Worm (Caenorhabditis elegans): ENCODE measurements around the gene ugt-64.

The ugt-64 gene

DNA sequence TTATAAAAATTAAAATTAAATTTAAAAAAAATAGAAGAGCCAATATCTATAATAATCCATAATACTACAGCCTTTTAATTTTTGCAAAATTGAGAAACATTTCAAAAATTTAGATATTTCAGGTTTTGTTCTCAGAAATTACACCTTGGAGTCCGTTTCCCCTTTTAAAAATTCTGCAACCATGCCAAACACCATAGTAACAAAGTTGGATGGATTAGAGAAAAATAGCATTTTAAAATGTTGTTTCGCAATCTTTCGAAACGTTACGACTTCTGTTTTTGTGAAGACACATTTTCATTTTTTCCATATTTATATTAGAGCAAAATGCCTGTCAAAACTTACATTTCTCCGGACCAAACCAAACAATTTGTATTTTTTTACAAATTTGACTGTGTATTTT is 18.8 kb upstream of the ugt-64 start, which contains the start of gene T24A6.7:
TSS of gene T24A6.7 (plus strand) at position 301 of the 400 bp plus-strand sequence.
- TF ChIP-seq sma-3 (GFP tag; optimal IDR thresholded peaks at IDR 0.05) = no peak

DNA sequence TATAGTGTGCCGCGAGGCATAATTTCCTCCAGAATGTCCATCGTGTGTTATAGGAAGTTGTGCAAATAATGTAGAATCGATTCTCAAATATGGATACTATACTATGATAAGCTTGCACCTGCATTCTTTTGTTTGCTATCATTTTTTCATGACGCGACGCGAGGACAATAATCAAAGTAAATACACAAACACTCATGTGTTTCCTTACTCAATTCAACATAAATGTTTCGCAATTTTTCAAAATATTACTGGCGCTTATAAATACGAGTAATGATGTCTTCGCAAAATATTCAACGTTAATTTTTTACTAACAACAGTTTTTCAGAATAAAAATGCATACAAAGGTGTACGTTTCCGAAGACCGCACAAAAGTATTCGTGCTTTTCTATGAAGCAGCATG is 17.1 kb upstream of the ugt-64 start, which contains the start of gene irg-1:
TSS of gene irg-1 (plus strand) at position 326 of the 400 bp plus-strand sequence.
- TF ChIP-seq sma-3 (GFP tag; optimal IDR thresholded peaks at IDR 0.05) (no peak), blmp-1 (tag; optimal IDR thresholded peaks at IDR 0.05; ENCODE audit: insufficient read depth) (no peak), Y55F3AM.14 (GFP tag; optimal IDR thresholded peaks at IDR 0.05) (no peak), nhr-12 (tag; optimal IDR thresholded peaks at IDR 0.05) (no peak), dmd-4 (tag; optimal IDR thresholded peaks at IDR 0.05) (no peak), peb-1 (tag; optimal IDR thresholded peaks at IDR 0.05) (no peak), lsy-2 (tag; optimal IDR thresholded peaks at IDR 0.05) (no peak), skn-1 (tag; optimal IDR thresholded peaks at IDR 0.05) (no peak), ceh-82 (tag; optimal IDR thresholded peaks at IDR 0.05) (no peak), lin-11 (tag; optimal IDR thresholded peaks at IDR 0.05) (no peak), C34F6.9 (tag; optimal IDR thresholded peaks at IDR 0.05) (no peak)

DNA sequence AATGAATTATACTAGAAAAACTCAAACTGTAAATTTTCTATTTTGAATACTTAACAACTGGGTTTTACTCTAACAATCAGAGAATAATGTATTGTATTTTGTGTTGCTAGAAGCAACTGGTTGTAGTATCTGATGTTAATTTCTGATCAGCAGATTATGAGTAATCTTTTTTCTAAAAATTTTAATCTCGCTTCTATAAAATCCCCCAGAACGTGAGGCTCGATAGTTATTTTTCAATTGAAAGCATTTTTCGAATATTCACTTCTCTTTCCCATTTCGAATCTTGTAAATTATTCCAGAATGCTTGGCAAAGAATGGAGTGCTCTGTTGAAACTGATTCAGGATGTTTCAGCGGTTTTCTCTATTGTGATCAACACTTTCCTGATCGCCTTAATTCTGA is 11.7 kb upstream of the ugt-64 start, which contains the start of gene str-227:
TSS of gene str-227 (plus strand) at position 301 of the 400 bp plus-strand sequence.
- TF ChIP-seq lsy-2 (tag; optimal IDR thresholded peaks at IDR 0.05) (no peak), nhr-10 (tag; optimal IDR thresholded peaks at IDR 0.05) (no peak), aly-2 (tag; optimal IDR thresholded peaks at IDR 0.05) (no peak), nhr-12 (tag; optimal IDR thresholded peaks at IDR 0.05) (no peak), lin-13 (GFP tag; optimal IDR thresholded peaks at IDR 0.05) (no peak), gmeb-1 (tag; optimal IDR thresholded peaks at IDR 0.05) (no peak), elt-1 (tag; optimal IDR thresholded peaks at IDR 0.05) (no peak), snpc-4 (tag; optimal IDR thresholded peaks at IDR 0.05) (no peak), lin-39 (tag; optimal IDR thresholded peaks at IDR 0.05) (no peak), nhr-129 (tag; optimal IDR thresholded peaks at IDR 0.05) (no peak), peb-1 (tag; optimal IDR thresholded peaks at IDR 0.05) (no peak)

DNA sequence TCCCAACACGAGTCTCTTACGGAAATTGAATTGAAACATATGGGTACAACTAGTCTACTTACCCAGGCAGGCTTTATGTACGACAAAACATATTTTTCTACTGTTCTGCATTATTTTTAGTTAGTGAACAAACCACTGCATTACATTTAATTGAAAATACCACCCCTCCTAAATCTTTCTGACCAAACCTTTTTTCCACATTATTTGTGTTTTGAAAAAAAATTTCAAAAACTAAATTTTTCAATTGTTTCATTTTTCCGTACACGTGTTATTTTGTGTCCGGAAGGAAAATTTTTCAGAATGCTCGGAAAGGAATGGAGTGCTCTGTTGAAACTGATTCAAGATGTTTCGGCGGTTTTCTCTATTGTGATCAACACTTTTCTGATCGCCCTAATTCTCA is 6.2 kb upstream of the ugt-64 start, which contains the start of gene str-226:
TSS of gene str-226 (plus strand) at position 301 of the 400 bp plus-strand sequence.
- TF ChIP-seq unc-39 (tag; optimal IDR thresholded peaks at IDR 0.05) = no peak
- TF ChIP-seq unc-62 (GFP tag; optimal IDR thresholded peaks at IDR 0.05) = no peak
- TF ChIP-seq nhr-6 (tag; optimal IDR thresholded peaks at IDR 0.05) = no peak
- TF ChIP-seq lin-39 (tag; optimal IDR thresholded peaks at IDR 0.05) = no peak
- TF ChIP-seq nhr-237 (tag; optimal IDR thresholded peaks at IDR 0.05) = no peak
- TF ChIP-seq ceh-82 (tag; optimal IDR thresholded peaks at IDR 0.05) = no peak
- no peak for TF ChIP-seq blmp-1 (tag; optimal IDR thresholded peaks at IDR 0.05; ENCODE audit: insufficient read depth)
- no peak for TF ChIP-seq lin-13 (GFP tag; optimal IDR thresholded peaks at IDR 0.05)
- TF ChIP-seq egl-27 (tag; optimal IDR thresholded peaks at IDR 0.05) = no peak

DNA sequence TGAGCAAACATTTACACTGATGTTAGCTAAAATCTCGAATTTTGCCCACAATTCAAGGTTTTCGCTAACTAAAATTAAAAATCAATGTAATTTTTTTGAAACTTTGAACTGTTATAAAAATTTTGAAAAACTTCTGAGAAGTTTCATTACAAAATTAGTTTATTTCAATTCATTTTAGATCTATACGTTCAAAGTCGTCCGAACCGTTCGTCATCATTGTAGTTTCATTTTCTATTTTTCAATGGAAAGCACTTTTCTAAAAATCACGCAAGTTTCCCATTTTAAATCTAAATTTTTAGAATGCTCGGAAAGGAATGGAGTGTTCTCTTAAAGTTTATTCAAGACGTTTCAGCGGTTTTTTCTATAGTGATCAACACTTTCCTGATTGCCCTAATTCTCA is 3.7 kb upstream of the ugt-64 start, which contains the start of gene str-228:
TSS of gene str-228 (plus strand) at position 301 of the 400 bp plus-strand sequence.
- TF ChIP-seq ztf-1 (GFP tag; conservative IDR thresholded peaks at IDR 0.05) = no peak
- no peak for TF ChIP-seq sma-3 (GFP tag; optimal IDR thresholded peaks at IDR 0.05)
- no peak for TF ChIP-seq sma-9 (GFP tag; optimal IDR thresholded peaks at IDR 0.05)
- no peak for TF ChIP-seq sma-9 (tag; optimal IDR thresholded peaks at IDR 0.05)
- no peak for TF ChIP-seq nhr-11 (tag; optimal IDR thresholded peaks at IDR 0.05)

DNA sequence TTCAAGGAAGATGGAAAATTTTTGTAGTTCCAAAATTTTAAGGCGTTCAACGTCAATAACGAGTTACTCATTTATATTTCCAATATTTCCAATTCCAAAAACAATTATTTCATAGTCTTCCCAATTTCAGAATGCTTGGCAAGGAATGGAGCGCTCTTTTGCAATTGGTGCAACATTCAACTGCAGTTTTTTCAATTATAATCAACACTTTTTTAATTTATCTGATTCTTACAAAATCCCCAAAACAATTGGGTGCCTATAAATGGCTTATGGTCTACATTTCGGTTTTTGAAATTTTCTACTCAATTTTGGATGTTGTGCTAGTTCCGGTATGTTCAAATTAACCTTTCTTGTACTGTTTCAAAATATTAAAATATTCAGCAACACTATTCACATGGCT is 1.5 kb upstream of the ugt-64 start, which contains the start of gene str-225:
TSS of gene str-225 (plus strand) at position 132 of the 400 bp plus-strand sequence.
- TF ChIP-seq nhr-11 (tag; optimal IDR thresholded peaks at IDR 0.05) (no peak), fos-1 (tag; optimal IDR thresholded peaks at IDR 0.05) (no peak), ceh-16 (tag; optimal IDR thresholded peaks at IDR 0.05) (no peak), sma-9 (GFP tag; optimal IDR thresholded peaks at IDR 0.05) (no peak), sma-9 (tag; optimal IDR thresholded peaks at IDR 0.05) (no peak), sem-4 (tag; optimal IDR thresholded peaks at IDR 0.05) (no peak), egl-27 (tag; optimal IDR thresholded peaks at IDR 0.05) (no peak), nhr-12 (tag; optimal IDR thresholded peaks at IDR 0.05) (no peak), skn-1 (tag; optimal IDR thresholded peaks at IDR 0.05) (no peak), dmd-4 (tag; optimal IDR thresholded peaks at IDR 0.05) (no peak), gmeb-1 (tag; optimal IDR thresholded peaks at IDR 0.05) (no peak), nhr-129 (tag; optimal IDR thresholded peaks at IDR 0.05) (no peak), mbf-1 (tag; optimal IDR thresholded peaks at IDR 0.05) (no peak), ZK546.5 (tag; optimal IDR thresholded peaks at IDR 0.05) (no peak), ztf-11 (tag; optimal IDR thresholded peaks at IDR 0.05) (no peak), nhr-21 (tag; optimal IDR thresholded peaks at IDR 0.05) (no peak)

Measured in whole organism, L2 larva.